Fruit fly (Drosophila melanogaster) whole organism, embryonic: ENCODE results near the gene Jon66Cii.

Experiments used
- Adf1 ChIP-seq: fragments of 200-800 bp; sonication (Bioruptor generic); IDR thresholded peaks from 2 replicates; pipeline ENCODE4 v1.3.6; 2022; ENCODE audit warnings: missing biosample characterization, missing genetic modification characterization
- Atf6 ChIP-seq: fragments of 200-800 bp; sonication (Bioruptor generic); IDR thresholded peaks from 2 replicates; pipeline ENCODE4 v1.3.6; 2022; ENCODE audit warnings: missing biosample characterization, missing genetic modification characterization
- Bgb ChIP-seq: fragments of 200-800 bp; sonication (Bioruptor generic); IDR thresholded peaks from 2 replicates; pipeline ENCODE4 v1.3.6; 2022; ENCODE audit warnings: missing biosample characterization, missing genetic modification characterization; ENCODE audit not compliant: partially characterized antibody
- Bteb2 ChIP-seq: fragments of 200-800 bp; sonication (Bioruptor generic); optimal IDR thresholded peaks from 2 replicates; lab custom pipeline; 2016; ENCODE audit warnings: missing biosample characterization, missing genetic modification characterization
- CG10366 ChIP-seq: fragments of 200-800 bp; sonication (Bioruptor generic); IDR thresholded peaks from 2 replicates; pipeline ENCODE4 v1.3.6; 2022; ENCODE audit warnings: missing biosample characterization, missing genetic modification characterization
- CG10959 ChIP-seq: fragments of 200-800 bp; sonication (Bioruptor generic); IDR thresholded peaks from 2 replicates; pipeline ENCODE4 v1.3.6; 2022; ENCODE audit warnings: missing biosample characterization, missing genetic modification characterization
- CG12104 ChIP-seq: fragments of 200-800 bp; sonication (Bioruptor generic); optimal IDR thresholded peaks from 3 replicates; lab custom pipeline; 2016; ENCODE audit warnings: missing biosample characterization, missing genetic modification characterization
- CG13894 ChIP-seq: fragments of 200-800 bp; sonication (Bioruptor generic); optimal IDR thresholded peaks from 3 replicates; lab custom pipeline; 2018; ENCODE audit warnings: missing biosample characterization, mild to moderate bottlenecking, missing genetic modification characterization, moderate library complexity
- CG14014 ChIP-seq: fragments of 200-800 bp; sonication (Bioruptor generic); IDR thresholded peaks from 2 replicates; pipeline ENCODE4 v1.3.6; 2022; ENCODE audit warnings: missing biosample characterization, missing genetic modification characterization
- CG15011 ChIP-seq: fragments of 200-800 bp; sonication (Bioruptor generic); optimal IDR thresholded peaks from 3 replicates; lab custom pipeline; 2018; ENCODE audit warnings: missing biosample characterization, mild to moderate bottlenecking, missing genetic modification characterization
- CG17328 ChIP-seq: fragments of 200-800 bp; sonication (Bioruptor generic); IDR thresholded peaks from 2 replicates; pipeline ENCODE4 v1.3.6; 2022; ENCODE audit warnings: missing biosample characterization, missing genetic modification characterization
- CG2678 ChIP-seq: fragments of 200-800 bp; sonication (Bioruptor generic); optimal IDR thresholded peaks from 3 replicates; lab custom pipeline; 2019; ENCODE audit warnings: missing biosample characterization, mild to moderate bottlenecking, missing genetic modification characterization, moderate library complexity
- CG32532 ChIP-seq: fragments of 200-800 bp; sonication (Bioruptor generic); IDR thresholded peaks from 2 replicates; pipeline ENCODE4 v1.3.6; 2022; ENCODE audit warnings: missing biosample characterization, missing genetic modification characterization
- CG4282 ChIP-seq: fragments of 200-800 bp; sonication (Bioruptor generic); optimal IDR thresholded peaks from 2 replicates; lab custom pipeline; 2016; ENCODE audit warnings: missing biosample characterization, missing genetic modification characterization
- CG7963 ChIP-seq: fragments of 200-800 bp; sonication (Bioruptor generic); IDR thresholded peaks from 3 replicates; pipeline ENCODE4 v1.3.6; 2022; ENCODE audit warnings: missing biosample characterization, missing genetic modification characterization; ENCODE audit not compliant: partially characterized antibody
- CG8478 ChIP-seq: fragments of >200 bp; optimal IDR thresholded peaks from 2 replicates; lab custom pipeline; 2018
- CG8765 ChIP-seq: fragments of 200-800 bp; sonication (Bioruptor generic); IDR thresholded peaks from 2 replicates; pipeline ENCODE4 v1.3.6; 2022; ENCODE audit warnings: missing biosample characterization, missing genetic modification characterization
- CTCF ChIP-seq: fragments of 200-800 bp; sonication (Bioruptor generic); optimal IDR thresholded peaks from 2 replicates; lab custom pipeline; 2017; ENCODE audit warnings: missing biosample characterization, mild to moderate bottlenecking, missing genetic modification characterization, moderate library complexity
- Camta ChIP-seq: fragments of 200-800 bp; sonication (Bioruptor generic); optimal IDR thresholded peaks from 2 replicates; lab custom pipeline; 2016; ENCODE audit warnings: missing biosample characterization, missing genetic modification characterization
- D19B ChIP-seq: fragments of 200-800 bp; sonication (Bioruptor generic); optimal IDR thresholded peaks from 2 replicates; lab custom pipeline; 2017; ENCODE audit warnings: missing biosample characterization, mild to moderate bottlenecking, missing genetic modification characterization
- Fer1 ChIP-seq: fragments of 200-800 bp; sonication (Bioruptor generic); optimal IDR thresholded peaks from 2 replicates; lab custom pipeline; 2017; ENCODE audit warnings: missing biosample characterization, mild to moderate bottlenecking, missing genetic modification characterization
- Fer3 ChIP-seq: fragments of 200-800 bp; sonication (Bioruptor generic); optimal IDR thresholded peaks from 2 replicates; lab custom pipeline; 2018; ENCODE audit warnings: missing biosample characterization, mild to moderate bottlenecking, missing genetic modification characterization, moderate library complexity
- Gug ChIP-seq: fragments of 200-800 bp; sonication (Bioruptor generic); IDR thresholded peaks from 4 replicates; pipeline ENCODE4 v1.3.6; 2022; ENCODE audit warnings: missing biosample characterization, missing genetic modification characterization
- MESR4 ChIP-seq: fragments of 200-800 bp; sonication (Bioruptor generic); optimal IDR thresholded peaks from 2 replicates; lab custom pipeline; 2018; ENCODE audit warnings: missing biosample characterization, mild to moderate bottlenecking, missing genetic modification characterization, moderate library complexity
- NC2β ChIP-seq: fragments of 200-800 bp; sonication (Bioruptor generic); optimal IDR thresholded peaks from 2 replicates; lab custom pipeline; 2016; ENCODE audit warnings: missing biosample characterization, missing genetic modification characterization
- NFAT ChIP-seq: fragments of 200-800 bp; sonication (Bioruptor generic); IDR thresholded peaks from 2 replicates; pipeline ENCODE4 v1.3.6; 2022; ENCODE audit warnings: missing biosample characterization, missing genetic modification characterization
- Sox102F ChIP-seq: fragments of 200-800 bp; sonication (Bioruptor generic); optimal IDR thresholded peaks from 2 replicates; lab custom pipeline; 2018; ENCODE audit warnings: missing biosample characterization, mild to moderate bottlenecking, missing genetic modification characterization, moderate library complexity
- TFAM ChIP-seq: fragments of 200-800 bp; sonication (Bioruptor generic); optimal IDR thresholded peaks from 2 replicates; lab custom pipeline; 2017; ENCODE audit warnings: missing biosample characterization, missing genetic modification characterization, inconsistent platforms
- ab ChIP-seq: fragments of 200-800 bp; sonication (Bioruptor generic); optimal IDR thresholded peaks from 2 replicates; lab custom pipeline; 2016; ENCODE audit warnings: missing biosample characterization, missing genetic modification characterization
- br ChIP-seq: fragments of >200 bp; optimal IDR thresholded peaks from 2 replicates; lab custom pipeline; 2017
- cato ChIP-seq: fragments of 200-800 bp; sonication (Bioruptor generic); optimal IDR thresholded peaks from 2 replicates; lab custom pipeline; 2016; ENCODE audit warnings: missing biosample characterization, missing genetic modification characterization, borderline replicate concordance
- chm ChIP-seq: fragments of 200-800 bp; sonication (Bioruptor generic); IDR thresholded peaks from 2 replicates; pipeline ENCODE4 v1.3.6; 2022; ENCODE audit warnings: missing biosample characterization, missing genetic modification characterization
- dati ChIP-seq: fragments of 200-800 bp; sonication (Bioruptor generic); IDR thresholded peaks from 2 replicates; pipeline ENCODE4 v1.3.6; 2022; ENCODE audit warnings: missing biosample characterization, missing genetic modification characterization
- ems ChIP-seq: fragments of 200-800 bp; sonication (Bioruptor generic); optimal IDR thresholded peaks from 3 replicates; lab custom pipeline; 2016; ENCODE audit warnings: missing biosample characterization, missing genetic modification characterization
- en ChIP-seq: fragments of 200-800 bp; sonication (Bioruptor generic); optimal IDR thresholded peaks from 2 replicates; lab custom pipeline; 2016; ENCODE audit warnings: missing biosample characterization, missing genetic modification characterization
- ewg ChIP-seq: fragments of 200-800 bp; sonication (Bioruptor generic); optimal IDR thresholded peaks from 3 replicates; lab custom pipeline; 2017; ENCODE audit warnings: mild to moderate bottlenecking, missing biosample characterization, missing genetic modification reagents, missing genetic modification characterization
- exex ChIP-seq: fragments of 200-800 bp; sonication (Bioruptor generic); optimal IDR thresholded peaks from 4 replicates; lab custom pipeline; 2018; ENCODE audit warnings: missing biosample characterization, mild to moderate bottlenecking, missing genetic modification characterization, moderate library complexity
- gce ChIP-seq: fragments of 200-800 bp; sonication (Bioruptor generic); IDR thresholded peaks from 3 replicates; pipeline ENCODE4 v1.3.6; 2022; ENCODE audit warnings: missing biosample characterization, missing genetic modification characterization
- gt ChIP-seq: fragments of 200-800 bp; sonication (Bioruptor generic); IDR thresholded peaks from 2 replicates; pipeline ENCODE4 v1.3.6; 2022; ENCODE audit warnings: missing biosample characterization, missing genetic modification characterization
- ind ChIP-seq: fragments of 200-800 bp; sonication (Bioruptor generic); optimal IDR thresholded peaks from 3 replicates; lab custom pipeline; 2016; ENCODE audit warnings: missing biosample characterization, missing genetic modification characterization
- insv ChIP-seq, 2 experiments: fragments of 200-800 bp; sonication (Bioruptor generic); optimal IDR thresholded peaks; 3 replicates each; lab custom pipeline; 2016 to 2018; ENCODE audit warnings: missing biosample characterization in 2 of 2, missing genetic modification characterization in 2 of 2
- ken ChIP-seq: fragments of 200-800 bp; sonication (Bioruptor generic); IDR thresholded peaks from 3 replicates; pipeline ENCODE4 v1.3.6; 2022; ENCODE audit warnings: missing biosample characterization, missing genetic modification characterization
- p53 ChIP-seq: fragments of 200-800 bp; sonication (Bioruptor generic); optimal IDR thresholded peaks from 2 replicates; lab custom pipeline; 2016; ENCODE audit warnings: missing biosample characterization, missing genetic modification characterization
- pb ChIP-seq: fragments of 200-800 bp; sonication (Bioruptor generic); optimal IDR thresholded peaks from 3 replicates; lab custom pipeline; 2016; ENCODE audit warnings: missing biosample characterization, missing genetic modification characterization
- rib ChIP-seq: fragments of 200-800 bp; sonication (Bioruptor generic); IDR thresholded peaks from 2 replicates; pipeline ENCODE4 v1.3.6; 2022; ENCODE audit warnings: missing biosample characterization, missing genetic modification characterization
- sens ChIP-seq: fragments of 200-800 bp; sonication (Bioruptor generic); peaks from one replicate; lab custom pipeline; 2016; ENCODE audit warnings: missing biosample characterization, missing genetic modification characterization
- seq ChIP-seq: fragments of 200-800 bp; sonication (Bioruptor generic); IDR thresholded peaks from 2 replicates; pipeline ENCODE4 v1.3.6; 2022; ENCODE audit warnings: missing biosample characterization, missing genetic modification characterization
- sna ChIP-seq: fragments of 200-800 bp; sonication (Bioruptor generic); IDR thresholded peaks from 2 replicates; pipeline ENCODE4 v1.3.6; 2022; ENCODE audit warnings: missing biosample characterization, missing genetic modification characterization; ENCODE audit not compliant: partially characterized antibody
- sqz ChIP-seq: fragments of 200-800 bp; sonication (Bioruptor generic); optimal IDR thresholded peaks from 3 replicates; lab custom pipeline; 2018; ENCODE audit warnings: missing biosample characterization, mild to moderate bottlenecking, missing genetic modification characterization
- tap ChIP-seq: fragments of 200-800 bp; optimal IDR thresholded peaks from 3 replicates; lab custom pipeline; 2019; ENCODE audit warnings: missing biosample characterization, mild to moderate bottlenecking, missing genetic modification characterization, moderate library complexity
- tin ChIP-seq: fragments of 200-800 bp; sonication (Bioruptor generic); optimal IDR thresholded peaks from 3 replicates; lab custom pipeline; 2016; ENCODE audit warnings: missing biosample characterization, missing genetic modification characterization
- twi ChIP-seq: fragments of 200-800 bp; optimal IDR thresholded peaks from 2 replicates; lab custom pipeline; 2019; ENCODE audit warnings: missing biosample characterization, mild to moderate bottlenecking, missing genetic modification characterization, moderate library complexity
- vvl ChIP-seq: fragments of 200-800 bp; sonication (Bioruptor generic); IDR thresholded peaks from 2 replicates; pipeline ENCODE4 v1.3.6; 2022; ENCODE audit warnings: missing biosample characterization, missing genetic modification characterization

Gene Jon66Cii

DNA sequence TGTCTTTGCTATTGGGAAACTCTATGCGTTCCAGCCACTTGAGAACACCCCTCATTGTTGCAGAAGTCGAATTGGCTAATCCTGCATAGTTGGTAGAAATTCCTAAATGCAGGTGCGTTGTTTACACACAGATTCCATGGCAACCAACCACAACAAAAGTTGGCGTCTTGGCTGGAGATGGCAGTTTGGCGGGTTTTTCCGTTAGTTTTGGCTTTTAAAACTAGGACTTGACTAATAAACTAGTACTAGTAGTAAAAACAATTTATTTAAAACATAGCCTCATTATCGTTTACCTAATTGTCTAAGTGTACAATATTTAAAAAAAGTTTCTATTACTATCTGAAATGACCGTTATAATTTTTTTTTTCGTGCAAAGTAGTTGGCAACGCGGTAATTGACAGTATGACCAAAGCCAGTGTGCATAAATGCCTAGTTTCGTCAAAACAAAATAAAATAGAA, 18.0 kb upstream of the Jon66Cii start, which contains the start of gene Exo70 (continued):
- no peak for TF ChIP-seq dati (GFP tag; lab: Robert Waterston, UW)
- TF ChIP-seq rib (GFP tag; lab: Robert Waterston, UW) = no peak
- no peak for TF ChIP-seq ab (GFP tag; lab: Kevin White, UChicago)
- TF ChIP-seq CG12104 (GFP tag; lab: Kevin White, UChicago) = no peak
- no peak for TF ChIP-seq sna (GFP tag; lab: Robert Waterston, UW)
- TF ChIP-seq CG10366 (GFP tag; lab: Robert Waterston, UW) = no peak
- no peak for TF ChIP-seq ind (GFP tag; lab: Kevin White, UChicago)
- peak; percentile 90 for TF ChIP-seq sens
- no peak for TF ChIP-seq br
- TF ChIP-seq ewg (GFP tag; lab: Kevin White, UChicago) = no peak
- no peak for TF ChIP-seq p53 (GFP tag; lab: Kevin White, UChicago)
- TF ChIP-seq MESR4 (GFP tag; lab: Kevin White, UChicago) = no peak
- TF ChIP-seq ems (GFP tag; lab: Kevin White, UChicago) = no peak
- no peak for TF ChIP-seq Atf6 (GFP tag; lab: Robert Waterston, UW)
- no peak for TF ChIP-seq CG17328 (GFP tag; lab: Robert Waterston, UW)
- no peak for TF ChIP-seq sqz (GFP tag; lab: Kevin White, UChicago)
- no peak for TF ChIP-seq seq (GFP tag; lab: Robert Waterston, UW)
- TF ChIP-seq Fer3 (tag; lab: Kevin White, UChicago) = no peak
- TF ChIP-seq CG13894 (tag; lab: Kevin White, UChicago) = no peak
- TF ChIP-seq CG32532 = no peak
- no peak for TF ChIP-seq chm (GFP tag; lab: Robert Waterston, UW)
- no peak for TF ChIP-seq CG2678 (tag; lab: Kevin White, UChicago)
- no peak for TF ChIP-seq exex (tag; lab: Kevin White, UChicago)
- no peak for TF ChIP-seq en (GFP tag; lab: Kevin White, UChicago)
- no peak for TF ChIP-seq cato (GFP tag; lab: Kevin White, UChicago)

dm6 chr3L:8405123-8405522, 11.7 kb upstream of the Jon66Cii start, which contains the start of the genes Tpt, mkg-p and CG13667:
TSS of gene Tpt (minus strand) at chr3L:8405277.
TSS of gene mkg-p (minus strand) at chr3L:8405277.
TSS of gene CG13667 (plus strand) at chr3L:8405454.
- no peak for TF ChIP-seq CG8765
- no peak for TF ChIP-seq CG14014 (GFP tag; lab: Robert Waterston, UW)
- TF ChIP-seq Adf1 (GFP tag; lab: Robert Waterston, UW) = no peak
- no peak for TF ChIP-seq D19B
- no peak for TF ChIP-seq CG15011 (GFP tag; lab: Kevin White, UChicago)
- no peak for TF ChIP-seq CG4282 (GFP tag; lab: Kevin White, UChicago)
- TF ChIP-seq Fer1 (GFP tag; lab: Kevin White, UChicago) = no peak
- TF ChIP-seq sna (GFP tag; lab: Robert Waterston, UW) = peak; percentile 80
- TF ChIP-seq Bgb (GFP tag; lab: Robert Waterston, UW) = peak; percentile 84
- no peak for TF ChIP-seq pb (GFP tag; lab: Kevin White, UChicago)
- no peak for TF ChIP-seq CG8478 (lab: Kevin White, UChicago)
- no peak for TF ChIP-seq Sox102F (GFP tag; lab: Kevin White, UChicago)
- TF ChIP-seq CG10959 = no peak
- no peak for TF ChIP-seq Gug (GFP tag; lab: Robert Waterston, UW)
- TF ChIP-seq vvl = peak; percentile 64
- TF ChIP-seq insv (GFP tag; optimal IDR thresholded peaks at IDR 0.05; lab: Kevin White, UChicago) = no peak
- no peak for TF ChIP-seq sqz (GFP tag; lab: Kevin White, UChicago)
- no peak for TF ChIP-seq gce (GFP tag; lab: Robert Waterston, UW)
- TF ChIP-seq Bteb2 (GFP tag; lab: Kevin White, UChicago) = no peak
- no peak for TF ChIP-seq Camta (GFP tag; lab: Kevin White, UChicago)
- peak; percentile 62; the same call in 2 of the 3 replicates for TF ChIP-seq CG7963 (GFP tag; lab: Robert Waterston, UW)
- no peak for TF ChIP-seq twi (tag; lab: Kevin White, UChicago)
- peak; percentile 23 for TF ChIP-seq CTCF (GFP tag; lab: Kevin White, UChicago)
- no peak for TF ChIP-seq tin (GFP tag; lab: Kevin White, UChicago)
- TF ChIP-seq gt = no peak
- peak; percentile 54 for TF ChIP-seq NC2β (GFP tag; lab: Kevin White, UChicago)
- no peak for TF ChIP-seq NFAT
- TF ChIP-seq TFAM (GFP tag; lab: Kevin White, UChicago) = no peak
- no peak for TF ChIP-seq Atf6 (GFP tag; lab: Robert Waterston, UW)
- no peak for TF ChIP-seq ken (GFP tag; lab: Robert Waterston, UW)
- no peak for TF ChIP-seq tap
